Worm (Caenorhabditis elegans) whole organism, L4/young adult: Measurements from ENCODE around the gene fbxb-117.

ENCODE experiments used
- W03F9.2 ChIP-seq: fragments of 150-350 bp; optimal IDR thresholded peaks from 2 replicates; lab custom pipeline; 2014; ENCODE audit warnings: missing biosample characterization, missing genetic modification characterization
- dao-5 ChIP-seq: sonication (generic microtip); optimal IDR thresholded peaks from 2 replicates; lab custom pipeline; 2016; ENCODE audit warnings: missing genotype, missing genetic modification characterization, moderate library complexity, missing compliant biosample characterization
- him-1 ChIP-seq: sonication (generic microtip); optimal IDR thresholded peaks from 2 replicates; lab custom pipeline; 2016; ENCODE audit warnings: missing genotype, missing genetic modification reagents, missing genetic modification characterization, missing compliant biosample characterization

ce11 chrV:19303589-19304174 is 21.3 kb downstream of the fbxb-117 start, which contains the start of the genes fbxb-63 and fbxb-61:
- no peak for TF ChIP-seq him-1
- TF ChIP-seq W03F9.2 (tag; lab: Kevin White, UChicago): no peak
- no peak for TF ChIP-seq dao-5 (tag; lab: Kevin White, UChicago)
